Worm (Caenorhabditis elegans): Measurements from ENCODE around the gene F58H1.5.

- TF ChIP-seq hlh-30 (tag; optimal IDR thresholded peaks at IDR 0.05; ENCODE audit: insufficient read depth) (no peak), pha-2 (tag; optimal IDR thresholded peaks at IDR 0.05) (no peak)
Observed at ce11 chrV:11913283-11913682, 44.9 kb upstream of the F58H1.5 start.

Measured in whole organism, late embryonic.